Worm (Caenorhabditis elegans): ENCODE results near the gene gpd-3.

gpd-3 gene

ce11 chrX:3116033-3116876 is 3.1 kb upstream of the gpd-3 start, which contains the start of gene mai-1:
mai-1 (minus strand) TSS chrX:3116589.
- TF ChIP-seq snu-23 (GFP tag; optimal IDR thresholded peaks at IDR 0.05) (peak; percentile 57), aha-1 (tag; optimal IDR thresholded peaks at IDR 0.05) (peak; percentile 95), mef-2 (tag; optimal IDR thresholded peaks at IDR 0.05) (peak; percentile 20), nhr-19 (GFP tag; conservative IDR thresholded peaks at IDR 0.05) (peak; percentile 65), nhr-20 (tag; optimal IDR thresholded peaks at IDR 0.05) (peak; percentile 21), unc-130 (tag; optimal IDR thresholded peaks at IDR 0.05) (no peak), grh-1 (GFP tag; IDR thresholded peaks at IDR 0.05) (no peak), lin-15B (tag; optimal IDR thresholded peaks at IDR 0.05) (no peak), hpl-2 (GFP tag; optimal IDR thresholded peaks at IDR 0.05) (no peak), fkh-10 (GFP tag; optimal IDR thresholded peaks at IDR 0.05) (peak; percentile 60), ceh-88 (GFP tag; IDR thresholded peaks at IDR 0.05) (peak; percentile 42; the same call in 1 of the 2 replicates), nhr-47 (tag; optimal IDR thresholded peaks at IDR 0.05) (peak; percentile 57), irx-1 (tag; optimal IDR thresholded peaks at IDR 0.05) (no peak), pag-3 (tag; optimal IDR thresholded peaks at IDR 0.05; ENCODE audit: borderline replicate concordance, insufficient read depth) (peak; percentile 94), egl-13 (tag; optimal IDR thresholded peaks at IDR 0.05) (peak; percentile 36), mab-9 (GFP tag; IDR thresholded peaks at IDR 0.05) (peak; percentile 57; the same call in 1 of the 2 replicates), swsn-7 (tag; optimal IDR thresholded peaks at IDR 0.05) (peak; percentile 65), ztf-11 (tag; optimal IDR thresholded peaks at IDR 0.05) (peak in 1 of 2 experiments; percentile 14), lsy-2 (tag; optimal IDR thresholded peaks at IDR 0.05) (peak in 1 of 2 experiments; percentile 12), lin-14 (GFP tag; optimal IDR thresholded peaks at IDR 0.05) (peak; percentile 86), rnt-1 (tag; optimal IDR thresholded peaks at IDR 0.05) (peak; percentile 60), nhr-85 (tag) (peak; percentile 31), nhr-237 (tag; optimal IDR thresholded peaks at IDR 0.05) (no peak), C34B4.2 (tag; optimal IDR thresholded peaks at IDR 0.05) (no peak), unc-86 (tag; optimal IDR thresholded peaks at IDR 0.05) (peak; percentile 38), xbp-1 (tag; optimal IDR thresholded peaks at IDR 0.05) (peak; percentile 42), lir-3 (tag; optimal IDR thresholded peaks at IDR 0.05; ENCODE audit: poor library complexity) (peak; percentile 24), tbx-2 (tag; optimal IDR thresholded peaks at IDR 0.05) (peak; percentile 54), ceh-82 (tag; optimal IDR thresholded peaks at IDR 0.05) (peak; percentile 20 to 73 (median 23)), mdl-1 (tag; optimal IDR thresholded peaks at IDR 0.05) (peak in 1 of 2 experiments; percentile 24), nhr-71 (tag; optimal IDR thresholded peaks at IDR 0.05) (peak; percentile 70), fkh-8 (tag; optimal IDR thresholded peaks at IDR 0.05) (peak; percentile 35), ama-1 (optimal IDR thresholded peaks at IDR 0.05) (no peak), ztf-4 (tag; optimal IDR thresholded peaks at IDR 0.05) (peak; percentile 50), mep-1 (tag; optimal IDR thresholded peaks at IDR 0.05) (peak; percentile 30), nhr-90 (tag; optimal IDR thresholded peaks at IDR 0.05; ENCODE audit: poor library complexity) (peak; percentile 15), fkh-4 (tag; optimal IDR thresholded peaks at IDR 0.05; ENCODE audit: borderline replicate concordance) (no peak), lin-35 (GFP tag; optimal IDR thresholded peaks at IDR 0.05) (peak; percentile 22 to 32)

DNA sequence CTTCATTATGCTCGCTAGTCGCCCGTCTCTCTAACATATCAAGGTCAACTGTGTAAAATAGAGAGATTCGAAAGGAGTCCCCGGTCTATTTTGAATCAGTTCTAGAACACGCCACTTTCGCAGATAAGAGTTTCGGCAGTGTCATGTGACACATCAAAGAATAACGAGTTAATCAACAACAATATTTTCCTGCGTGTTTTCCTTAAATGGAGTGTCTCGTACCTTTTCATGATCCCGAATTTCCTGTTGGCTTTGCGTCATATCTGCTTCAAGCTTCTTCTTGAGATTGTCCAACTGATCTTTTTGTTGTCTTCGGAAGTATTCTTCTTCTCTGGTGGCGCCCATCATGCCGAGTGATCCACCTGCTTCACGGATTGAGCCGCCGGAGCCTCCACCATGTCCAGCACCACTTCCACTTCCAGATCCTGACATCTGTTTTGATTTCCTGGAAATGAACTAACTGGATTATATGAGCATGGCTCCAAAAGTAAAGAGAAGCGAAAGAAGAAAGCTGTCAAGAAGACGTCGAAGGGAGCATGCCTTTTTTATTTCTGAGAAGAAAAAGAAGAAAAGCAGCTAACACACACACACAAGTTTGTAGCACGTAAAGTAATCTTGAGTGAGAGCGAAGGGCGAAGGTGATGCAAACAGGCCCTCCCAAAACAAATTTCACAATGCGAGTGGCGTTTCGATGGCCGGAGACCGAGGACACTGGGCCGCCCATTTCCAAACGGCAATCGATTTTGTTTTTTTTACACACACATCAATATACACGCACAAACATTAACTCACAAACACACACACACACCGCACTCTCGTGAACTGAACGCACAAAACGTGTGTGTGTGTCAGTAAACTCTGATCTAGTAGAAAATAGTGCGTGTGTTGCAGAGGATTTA is 2.2 kb upstream of the gpd-3 start:
- TF ChIP-seq jun-1 (tag; optimal IDR thresholded peaks at IDR 0.05) (no peak), dpl-1 (GFP tag; optimal IDR thresholded peaks at IDR 0.05) (no peak), nhr-237 (tag; optimal IDR thresholded peaks at IDR 0.05) (no peak), lin-15B (tag; optimal IDR thresholded peaks at IDR 0.05) (no peak), ztf-11 (tag; optimal IDR thresholded peaks at IDR 0.05) (no peak), skn-1 (tag; optimal IDR thresholded peaks at IDR 0.05) (peak; percentile 11), nhr-20 (tag; optimal IDR thresholded peaks at IDR 0.05) (peak; percentile 72), ceh-88 (GFP tag; IDR thresholded peaks at IDR 0.05) (no peak), ceh-63 (GFP tag; optimal IDR thresholded peaks at IDR 0.05) (peak; percentile 48), lsy-2 (tag; optimal IDR thresholded peaks at IDR 0.05) (peak in 1 of 2 experiments; percentile 27), hlh-4 (tag; optimal IDR thresholded peaks at IDR 0.05) (no peak), xbp-1 (tag; optimal IDR thresholded peaks at IDR 0.05) (peak; percentile 1), lin-14 (GFP tag; optimal IDR thresholded peaks at IDR 0.05) (peak; percentile 59), elt-3 (tag; optimal IDR thresholded peaks at IDR 0.05) (peak in 5 of 6 experiments; percentile 59 to 88 (median 74)), ceh-82 (tag; optimal IDR thresholded peaks at IDR 0.05) (peak in 2 of 3 experiments; percentile 18 to 29), nhr-28 (tag; optimal IDR thresholded peaks at IDR 0.05) (no peak), unc-130 (tag; optimal IDR thresholded peaks at IDR 0.05) (peak; percentile 84), elt-2 (tag; optimal IDR thresholded peaks at IDR 0.05) (peak; percentile 42), grh-1 (GFP tag; IDR thresholded peaks at IDR 0.05) (peak; percentile 55)

All from whole organism, L1 larva.